Worm (Caenorhabditis elegans) whole organism, L3 larva: ENCODE data around the gene fbxb-38.

Experiments
- R02D3.7 ChIP-seq: fragments of 150-350 bp; optimal IDR thresholded peaks from 2 replicates; lab custom pipeline; 2014; ENCODE audit warnings: missing biosample characterization, missing genetic modification characterization
- ZK546.5 ChIP-seq: sonication (generic microtip); optimal IDR thresholded peaks from 2 replicates; lab custom pipeline; 2017; ENCODE audit warnings: missing biosample characterization, missing genetic modification characterization
- aly-2 ChIP-seq: fragments of 150-350 bp; optimal IDR thresholded peaks from 2 replicates; lab custom pipeline; 2014; ENCODE audit warnings: missing biosample characterization, missing genetic modification characterization
- ceh-16 ChIP-seq: sonication (generic microtip); optimal IDR thresholded peaks from 2 replicates; lab custom pipeline; 2017; ENCODE audit warnings: missing biosample characterization, missing genetic modification characterization
- ceh-28 ChIP-seq: fragments of 150-350 bp; optimal IDR thresholded peaks from 2 replicates; lab custom pipeline; 2014; ENCODE audit warnings: missing biosample characterization, missing genetic modification reagents, missing genetic modification characterization
- ceh-82 ChIP-seq: fragments of 150-350 bp; optimal IDR thresholded peaks from 2 replicates; lab custom pipeline; 2014; ENCODE audit warnings: missing biosample characterization, missing genetic modification characterization
- ceh-9 ChIP-seq: sonication (generic microtip); optimal IDR thresholded peaks from 2 replicates; lab custom pipeline; 2018; ENCODE audit warnings: missing biosample characterization, missing genetic modification characterization
- daf-12 ChIP-seq: fragments of 150-350 bp; optimal IDR thresholded peaks from 2 replicates; lab custom pipeline; 2014; ENCODE audit warnings: missing biosample characterization, missing genetic modification reagents, missing genetic modification characterization
- egl-27 ChIP-seq: sonication (generic microtip); optimal IDR thresholded peaks from 4 replicates; lab custom pipeline; 2017; ENCODE audit warnings: missing biosample characterization, missing genetic modification reagents, missing genetic modification characterization
- elt-2 ChIP-seq: sonication (generic microtip); optimal IDR thresholded peaks from 2 replicates; lab custom pipeline; 2016; ENCODE audit warnings: missing genetic modification reagents, mild to moderate bottlenecking, missing genetic modification characterization, missing compliant biosample characterization
- eor-1 ChIP-seq, 2 experiments: fragments of 150-350 bp; optimal IDR thresholded peaks; 2 replicates each; lab custom pipeline; 2014 to 2018; ENCODE audit warnings: missing biosample characterization in 2 of 2, missing genetic modification characterization in 2 of 2
- fkh-10 ChIP-seq: sonication (generic microtip); optimal IDR thresholded peaks from 2 replicates; lab custom pipeline; 2017; ENCODE audit warnings: missing biosample characterization, missing genetic modification reagents, missing genetic modification characterization
- fkh-2 ChIP-seq: fragments of 150-350 bp; optimal IDR thresholded peaks from 2 replicates; lab custom pipeline; 2014; ENCODE audit warnings: missing biosample characterization, missing genetic modification reagents, missing genetic modification characterization
- fos-1 ChIP-seq: fragments of 150-350 bp; optimal IDR thresholded peaks from 2 replicates; lab custom pipeline; 2014; ENCODE audit warnings: missing biosample characterization, missing genetic modification characterization
- jun-1 ChIP-seq: fragments of 150-350 bp; optimal IDR thresholded peaks from 2 replicates; lab custom pipeline; 2014; ENCODE audit warnings: missing biosample characterization, missing genetic modification reagents, missing genetic modification characterization
- lin-39 ChIP-seq: fragments of 150-350 bp; optimal IDR thresholded peaks from 2 replicates; lab custom pipeline; 2018; ENCODE audit warnings: missing biosample characterization, missing genetic modification reagents, missing genetic modification characterization
- lsy-12 ChIP-seq: sonication (generic microtip); optimal IDR thresholded peaks from 2 replicates; lab custom pipeline; 2016; ENCODE audit warnings: mild to moderate bottlenecking, missing genetic modification characterization, missing compliant biosample characterization
- mdl-1 ChIP-seq: fragments of 150-350 bp; optimal IDR thresholded peaks from 2 replicates; lab custom pipeline; 2014; ENCODE audit warnings: missing biosample characterization, missing genetic modification characterization
- mml-1 ChIP-seq: fragments of 150-350 bp; sonication (generic microtip); optimal IDR thresholded peaks from 3 replicates; lab custom pipeline; 2014; ENCODE audit warnings: missing biosample characterization, missing genetic modification characterization
- nfya-1 ChIP-seq: sonication (generic microtip); optimal IDR thresholded peaks from 2 replicates; lab custom pipeline; 2017; ENCODE audit warnings: missing genetic modification characterization, mild to moderate bottlenecking, missing compliant biosample characterization, antibody characterized with exemption, moderate library complexity; ENCODE audit not compliant: insufficient read depth
- nhr-11 ChIP-seq: fragments of 150-350 bp; optimal IDR thresholded peaks from 2 replicates; lab custom pipeline; 2014; ENCODE audit warnings: missing biosample characterization, missing genetic modification characterization
- nhr-12 ChIP-seq: fragments of 150-350 bp; optimal IDR thresholded peaks from 2 replicates; lab custom pipeline; 2014; ENCODE audit warnings: missing biosample characterization, missing genetic modification characterization
- nhr-23 ChIP-seq: fragments of 150-350 bp; optimal IDR thresholded peaks from 2 replicates; lab custom pipeline; 2014; ENCODE audit warnings: missing biosample characterization, missing genetic modification reagents, missing genetic modification characterization
- nhr-67 ChIP-seq: fragments of 150-350 bp; optimal IDR thresholded peaks from 2 replicates; lab custom pipeline; 2014; ENCODE audit warnings: missing biosample characterization, missing genetic modification characterization
- nhr-76 ChIP-seq: fragments of 150-350 bp; sonication (generic microtip); optimal IDR thresholded peaks from 5 replicates; lab custom pipeline; 2014; ENCODE audit warnings: missing biosample characterization, missing genetic modification characterization
- nhr-77 ChIP-seq: fragments of 150-350 bp; optimal IDR thresholded peaks from 2 replicates; lab custom pipeline; 2014; ENCODE audit warnings: missing biosample characterization, missing genetic modification characterization
- pha-4 ChIP-seq: fragments of 150-350 bp; optimal IDR thresholded peaks from 2 replicates; lab custom pipeline; 2014; ENCODE audit warnings: missing biosample characterization, missing genetic modification reagents, missing genetic modification characterization
- pqm-1 ChIP-seq: fragments of 150-350 bp; optimal IDR thresholded peaks from 2 replicates; lab custom pipeline; 2017; ENCODE audit warnings: missing biosample characterization, missing genetic modification characterization, inconsistent platforms
- sea-2 ChIP-seq: fragments of 150-350 bp; sonication (generic microtip); optimal IDR thresholded peaks from 4 replicates; lab custom pipeline; 2014; ENCODE audit warnings: missing biosample characterization, missing genetic modification reagents, missing genetic modification characterization
- snpc-4 ChIP-seq: fragments of 150-350 bp; optimal IDR thresholded peaks from 2 replicates; lab custom pipeline; 2014; ENCODE audit warnings: missing biosample characterization, missing genetic modification characterization
- tbx-2 ChIP-seq: sonication (generic microtip); optimal IDR thresholded peaks from 2 replicates; lab custom pipeline; 2016; ENCODE audit warnings: mild to moderate bottlenecking, missing genetic modification characterization, missing compliant biosample characterization
- unc-62 ChIP-seq: fragments of 150-350 bp; sonication (generic microtip); optimal IDR thresholded peaks from 4 replicates; lab custom pipeline; 2014; ENCODE audit warnings: missing biosample characterization, missing genetic modification reagents, missing genetic modification characterization
- zag-1 ChIP-seq: fragments of 150-350 bp; optimal IDR thresholded peaks from 2 replicates; lab custom pipeline; 2014; ENCODE audit warnings: missing biosample characterization, missing genetic modification characterization
- ztf-11 ChIP-seq: fragments of 150-350 bp; optimal IDR thresholded peaks from 2 replicates; lab custom pipeline; 2014; ENCODE audit warnings: missing biosample characterization, missing genetic modification characterization

The fbxb-38 gene

DNA sequence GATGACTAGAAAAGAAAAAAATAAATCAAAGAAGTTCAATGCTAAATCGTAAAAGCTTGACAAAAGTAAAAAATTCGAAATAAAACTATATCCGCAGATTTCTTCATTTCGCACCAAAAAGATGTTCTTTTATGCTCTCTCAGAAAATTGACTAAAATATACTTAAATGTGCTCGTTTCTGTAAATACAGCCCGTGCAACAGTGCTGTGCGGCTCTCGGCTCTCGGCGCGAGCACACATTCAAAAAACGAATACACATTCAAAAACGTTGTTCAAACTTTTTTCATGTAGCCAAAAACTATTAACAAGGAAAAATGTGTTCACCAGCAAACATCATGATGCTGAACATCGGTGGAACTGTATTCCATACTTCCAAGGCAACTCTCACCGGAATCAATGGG lies 27.7 kb downstream of the fbxb-38 start, which contains the start of gene C40A11.3:
C40A11.3 (plus strand) TSS at position 301 of the 400 bp plus-strand sequence.
- TF ChIP-seq nhr-12, result no peak
- TF ChIP-seq eor-1 (tag; optimal IDR thresholded peaks at IDR 0.05; lab: Kevin White, UChicago), result no peak
- TF ChIP-seq fkh-2 (tag; lab: Kevin White, UChicago), result no peak
- no peak for TF ChIP-seq ceh-82
- TF ChIP-seq pha-4 (tag; lab: Kevin White, UChicago), result no peak
- TF ChIP-seq lin-39 (tag; lab: Kevin White, UChicago), result no peak
- TF ChIP-seq ceh-16 (tag; lab: Kevin White, UChicago), result no peak
- TF ChIP-seq nhr-77 (tag; lab: Kevin White, UChicago), result no peak
- no peak for TF ChIP-seq fos-1 (tag; lab: Kevin White, UChicago)
- no peak for TF ChIP-seq jun-1 (tag; lab: Kevin White, UChicago)
- TF ChIP-seq nhr-76 (tag; lab: Kevin White, UChicago), result no peak
- no peak for TF ChIP-seq egl-27 (tag; lab: Kevin White, UChicago)
- no peak for TF ChIP-seq ztf-11 (tag; lab: Kevin White, UChicago)
- no peak for TF ChIP-seq zag-1
- no peak for TF ChIP-seq sea-2 (GFP tag; lab: Kevin White, UChicago)
- no peak for TF ChIP-seq daf-12 (tag; lab: Kevin White, UChicago)
- TF ChIP-seq unc-62 (GFP tag; lab: Kevin White, UChicago), result no peak
- no peak for TF ChIP-seq mdl-1 (tag; lab: Kevin White, UChicago)
- no peak for TF ChIP-seq nhr-11

DNA sequence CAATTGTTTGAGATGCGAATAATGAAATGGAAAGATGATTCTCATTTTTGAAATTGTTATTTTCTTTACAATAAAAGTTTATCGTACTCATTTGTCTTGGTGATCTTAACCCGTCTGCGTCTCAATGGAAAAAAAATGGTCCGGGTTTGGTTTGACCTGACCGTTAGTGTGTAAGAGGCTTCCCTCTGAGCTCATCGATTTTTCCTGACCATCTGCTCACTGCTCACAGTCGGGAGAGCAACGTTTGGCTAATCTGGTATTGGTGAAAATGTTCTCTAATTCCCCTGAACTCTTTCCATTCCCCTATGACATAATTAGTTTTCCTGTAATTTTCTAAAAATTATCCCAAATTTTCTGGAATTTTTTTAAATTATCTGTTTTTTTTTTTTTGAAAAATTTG lies 29.7 kb downstream of the fbxb-38 start:
- TF ChIP-seq ZK546.5 (no peak), mml-1 (tag; lab: Kevin White, UChicago) (no peak), ceh-82 (no peak), fkh-2 (tag; lab: Kevin White, UChicago) (no peak), ceh-28 (tag; lab: Kevin White, UChicago) (no peak), lsy-12 (no peak), nhr-11 (no peak), pqm-1 (tag; lab: Kevin White, UChicago) (no peak)

DNA sequence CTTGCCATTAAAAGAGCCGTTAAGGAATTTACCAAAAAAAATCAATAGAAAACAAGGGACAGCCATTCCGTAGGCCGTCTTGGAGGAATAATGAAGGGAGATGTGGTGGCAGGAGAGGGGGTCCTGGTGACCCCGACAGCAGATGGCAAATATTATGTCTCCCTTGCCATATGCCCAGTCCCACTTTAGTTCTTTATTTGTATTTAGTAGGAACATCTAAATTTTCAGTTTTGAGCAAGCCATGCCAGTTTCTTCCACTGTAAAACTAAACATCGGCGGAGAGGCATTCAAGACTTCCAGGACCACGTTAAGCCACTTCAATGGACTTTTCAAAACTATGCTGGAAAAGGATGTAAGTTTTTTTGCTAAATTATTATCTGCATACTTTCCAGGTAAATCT lies 31.3 kb downstream of the fbxb-38 start, which contains the start of gene C40A11.4:
C40A11.4 (plus strand) TSS at position 188 of the 400 bp plus-strand sequence.
- TF ChIP-seq elt-2 (tag; lab: Kevin White, UChicago) (no peak), nhr-67 (tag; lab: Kevin White, UChicago) (no peak), daf-12 (tag; lab: Kevin White, UChicago) (no peak), mml-1 (tag; lab: Kevin White, UChicago) (no peak), nhr-23 (tag; lab: Kevin White, UChicago) (no peak), snpc-4 (tag; lab: Kevin White, UChicago) (no peak), R02D3.7 (tag; lab: Kevin White, UChicago) (no peak), fkh-2 (tag; lab: Kevin White, UChicago) (no peak), aly-2 (tag; lab: Kevin White, UChicago) (no peak), ceh-16 (tag; lab: Kevin White, UChicago) (no peak), fos-1 (tag; lab: Kevin White, UChicago) (no peak), nfya-1 (tag; lab: Kevin White, UChicago) (no peak), ceh-9 (tag; lab: Kevin White, UChicago) (no peak), ceh-28 (tag; lab: Kevin White, UChicago) (no peak), ZK546.5 (no peak), egl-27 (tag; lab: Kevin White, UChicago) (no peak), lin-39 (tag; lab: Kevin White, UChicago) (no peak), sea-2 (GFP tag; lab: Kevin White, UChicago) (no peak), nhr-12 (no peak)

DNA sequence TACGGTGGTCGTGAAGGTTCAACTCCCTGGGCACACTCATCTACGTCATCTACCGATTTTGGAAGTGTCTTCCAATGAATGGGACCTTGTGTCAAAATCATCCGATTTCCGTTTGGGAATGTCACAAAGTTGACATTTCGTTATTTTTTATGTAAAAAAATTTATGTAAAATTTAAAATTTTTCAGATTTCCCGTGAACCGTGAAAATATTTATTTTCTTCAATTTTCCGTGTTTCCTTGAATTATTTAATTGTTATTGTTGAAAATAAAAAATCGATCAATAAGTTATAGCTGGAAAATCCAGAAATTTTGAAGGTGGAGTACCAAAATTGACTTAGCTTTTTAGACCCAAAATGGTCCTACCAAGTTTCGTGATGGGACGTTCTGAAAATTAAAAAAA lies 33.0 kb downstream of the fbxb-38 start, which contains the start of gene hpo-7:
hpo-7 (minus strand) TSS at position 101 of the 400 bp plus-strand sequence.
- TF ChIP-seq ceh-16 (tag; lab: Kevin White, UChicago) (no peak), R02D3.7 (tag; lab: Kevin White, UChicago) (no peak), lin-39 (tag; lab: Kevin White, UChicago) (no peak), fkh-10 (GFP tag; lab: Kevin White, UChicago) (no peak), sea-2 (GFP tag; lab: Kevin White, UChicago) (no peak), unc-62 (GFP tag; lab: Kevin White, UChicago) (no peak), nhr-23 (tag; lab: Kevin White, UChicago) (no peak), mml-1 (tag; lab: Kevin White, UChicago) (no peak), tbx-2 (tag; lab: Kevin White, UChicago) (no peak)
